Worm (Caenorhabditis elegans) whole organism, L4 larva: ENCODE measurements around the gene R09E10.8.

Experiments used
- F44E2.7 ChIP-seq: fragments of 200-800 bp; sonication (Bioruptor generic); IDR thresholded peaks from 2 replicates; pipeline ENCODE4 v2.1.2; 2022; ENCODE audit warnings: missing genetic modification characterization, missing compliant biosample characterization
- F49E8.2 ChIP-seq: sonication (generic microtip); optimal IDR thresholded peaks from 2 replicates; lab custom pipeline; 2016; ENCODE audit warnings: missing compliant biosample characterization, mild to moderate bottlenecking, missing genetic modification characterization, borderline replicate concordance
- Y105C5A.15 ChIP-seq: fragments of 200-800 bp; sonication (Bioruptor generic); IDR thresholded peaks from 2 replicates; pipeline ENCODE4 v1.3.6; 2022; ENCODE audit warnings: missing genetic modification characterization, missing compliant biosample characterization
- Y5F2A.4 ChIP-seq: fragments of 200-800 bp; sonication (Bioruptor generic); optimal IDR thresholded peaks from 2 replicates; lab custom pipeline; 2018; ENCODE audit warnings: mild to moderate bottlenecking, missing genetic modification characterization, missing compliant biosample characterization
- ZK337.2 ChIP-seq: fragments of 200-800 bp; sonication (Bioruptor generic); IDR thresholded peaks from 2 replicates; pipeline ENCODE4 v1.3.6; 2022; ENCODE audit warnings: missing genetic modification reagents, missing genetic modification characterization, missing compliant biosample characterization
- ZK546.5 ChIP-seq, 2 experiments: sonication (generic microtip); optimal IDR thresholded peaks; 2 replicates each; lab custom pipeline; 2017; ENCODE audit warnings: missing biosample characterization in 2 of 2, missing genetic modification characterization in 2 of 2
- aha-1 ChIP-seq: fragments of 150-350 bp; peaks from one replicate; lab custom pipeline; 2014; ENCODE audit warnings: missing biosample characterization, missing genetic modification characterization
- ceh-28 ChIP-seq: fragments of 150-350 bp; optimal IDR thresholded peaks from 2 replicates; lab custom pipeline; 2014; ENCODE audit warnings: missing biosample characterization, missing genetic modification reagents, missing genetic modification characterization
- ceh-44 ChIP-seq: fragments of 200-800 bp; sonication (Bioruptor generic); IDR thresholded peaks from 2 replicates; pipeline ENCODE4 v1.3.6; 2022; ENCODE audit warnings: missing genetic modification reagents, missing genetic modification characterization, missing compliant biosample characterization
- ceh-62 ChIP-seq: sonication (generic microtip); optimal IDR thresholded peaks from 2 replicates; lab custom pipeline; 2017; ENCODE audit warnings: missing biosample characterization, missing genetic modification characterization
- ceh-82 ChIP-seq: sonication (generic microtip); optimal IDR thresholded peaks from 2 replicates; lab custom pipeline; 2017; ENCODE audit warnings: missing biosample characterization, missing genetic modification characterization
- ctbp-1 ChIP-seq: fragments of 200-800 bp; sonication (Bioruptor generic); IDR thresholded peaks from 2 replicates; pipeline ENCODE4 v1.3.6; 2022; ENCODE audit warnings: missing genetic modification reagents, missing genetic modification characterization, missing compliant biosample characterization
- daf-16 ChIP-seq, 3 experiments: sonication (generic microtip); optimal IDR thresholded peaks; 2 replicates each; lab custom pipeline; 2016 to 2017; ENCODE audit warnings: missing genetic modification characterization in 3 of 3, missing genetic modification reagents in 3 of 3, mild to moderate bottlenecking in 2 of 3, missing compliant biosample characterization in 2 of 3, missing biosample characterization in 1 of 3, moderate library complexity in 1 of 3
- dmd-9 ChIP-seq: fragments of 200-800 bp; sonication (Bioruptor generic); IDR thresholded peaks from 2 replicates; pipeline ENCODE4 v1.3.6; 2022; ENCODE audit warnings: missing genetic modification reagents, missing genetic modification characterization, missing compliant biosample characterization
- duxl-1 ChIP-seq: sonication (generic microtip); optimal IDR thresholded peaks from 2 replicates; lab custom pipeline; 2016; ENCODE audit warnings: mild to moderate bottlenecking, missing genetic modification characterization, moderate library complexity, missing compliant biosample characterization; ENCODE audit not compliant: poor library complexity
- dve-1 ChIP-seq: sonication (generic microtip); optimal IDR thresholded peaks from 2 replicates; lab custom pipeline; 2017; ENCODE audit warnings: antibody characterized with exemption, mild to moderate bottlenecking, missing genetic modification characterization, missing compliant biosample characterization; ENCODE audit not compliant: insufficient read depth
- fkh-10 ChIP-seq: fragments of 150-350 bp; optimal IDR thresholded peaks from 2 replicates; lab custom pipeline; 2014; ENCODE audit warnings: missing biosample characterization, missing genetic modification reagents, missing genetic modification characterization
- hif-1 ChIP-seq, 2 experiments: sonication (generic microtip); optimal IDR thresholded peaks; 2 replicates each; lab custom pipeline; 2016 to 2017; ENCODE audit warnings: missing compliant biosample characterization in 2 of 2, missing genetic modification characterization in 2 of 2, missing genetic modification reagents in 2 of 2, missing genotype in 2 of 2, mild to moderate bottlenecking in 1 of 2
- hlh-11 ChIP-seq: fragments of 200-800 bp; sonication (Bioruptor generic); optimal IDR thresholded peaks from 2 replicates; lab custom pipeline; 2018; ENCODE audit warnings: mild to moderate bottlenecking, missing genetic modification characterization, missing compliant biosample characterization
- hmg-1.1 ChIP-seq: fragments of 200-800 bp; sonication (Bioruptor generic); IDR thresholded peaks from 2 replicates; pipeline ENCODE4 v1.3.6; 2022; ENCODE audit warnings: missing genetic modification reagents, missing genetic modification characterization, missing compliant biosample characterization
- lin-15B ChIP-seq: fragments of 150-350 bp; sonication (generic microtip); optimal IDR thresholded peaks from 3 replicates; lab custom pipeline; 2014; ENCODE audit warnings: missing biosample characterization, missing genetic modification characterization
- lin-29 ChIP-seq: fragments of 200-800 bp; sonication (Bioruptor generic); IDR thresholded peaks from 2 replicates; pipeline ENCODE4 v1.3.6; 2022; ENCODE audit warnings: missing genetic modification reagents, missing genetic modification characterization, missing compliant biosample characterization
- lir-3 ChIP-seq: sonication (generic microtip); optimal IDR thresholded peaks from 2 replicates; lab custom pipeline; 2016; ENCODE audit warnings: mild to moderate bottlenecking, missing genetic modification characterization, missing compliant biosample characterization
- lsy-2 ChIP-seq, 2 experiments: fragments of 150-350 bp in 1 of 2; sonication (generic microtip) in 1 of 2; optimal IDR thresholded peaks; 2 replicates each; lab custom pipeline; 2014 to 2017; ENCODE audit warnings: missing biosample characterization in 2 of 2, missing genetic modification characterization in 2 of 2
- mdl-1 ChIP-seq, 2 experiments: fragments of 150-350 bp in 1 of 2; sonication (generic microtip) in 1 of 2; optimal IDR thresholded peaks; 2 replicates each; lab custom pipeline; 2014 to 2017; ENCODE audit warnings: missing biosample characterization in 2 of 2, missing genetic modification characterization in 2 of 2
- mep-1 ChIP-seq: fragments of 150-350 bp; sonication (generic microtip); optimal IDR thresholded peaks from 3 replicates; lab custom pipeline; 2014; ENCODE audit warnings: missing biosample characterization, missing genetic modification characterization
- mes-2 ChIP-seq: sonication (generic microtip); optimal IDR thresholded peaks from 2 replicates; lab custom pipeline; 2016; ENCODE audit warnings: missing genotype, mild to moderate bottlenecking, missing genetic modification characterization, missing compliant biosample characterization; ENCODE audit not compliant: poor library complexity, severe bottlenecking
- nhr-10 ChIP-seq: fragments of 150-350 bp; optimal IDR thresholded peaks from 2 replicates; lab custom pipeline; 2014; ENCODE audit warnings: missing biosample characterization, missing genetic modification characterization
- nhr-102 ChIP-seq: sonication (generic microtip); optimal IDR thresholded peaks from 2 replicates; lab custom pipeline; 2016; ENCODE audit warnings: mild to moderate bottlenecking, missing genetic modification characterization, moderate library complexity, missing compliant biosample characterization
- nhr-11 ChIP-seq: fragments of 150-350 bp; optimal IDR thresholded peaks from 2 replicates; lab custom pipeline; 2014; ENCODE audit warnings: missing biosample characterization, missing genetic modification characterization
- nhr-237 ChIP-seq: sonication (generic microtip); optimal IDR thresholded peaks from 2 replicates; lab custom pipeline; 2017; ENCODE audit warnings: missing biosample characterization, missing genetic modification characterization
- nhr-76 ChIP-seq: fragments of 150-350 bp; optimal IDR thresholded peaks from 2 replicates; lab custom pipeline; 2014; ENCODE audit warnings: missing biosample characterization, missing genetic modification characterization
- pha-4 ChIP-seq, 2 experiments: fragments of 150-350 bp in 1 of 2; fragments of 200-800 bp in 1 of 2; sonication (Bioruptor generic) in 1 of 2; IDR thresholded peaks in 1 of 2; optimal IDR thresholded peaks in 1 of 2; 2 replicates each; pipeline versions ENCODE4 v1.3.6 to Lab custom; 2014 to 2022; ENCODE audit warnings: missing genetic modification characterization in 2 of 2, missing genetic modification reagents in 2 of 2, missing biosample characterization in 1 of 2, missing compliant biosample characterization in 1 of 2
- pqm-1 ChIP-seq: sonication (generic microtip); optimal IDR thresholded peaks from 2 replicates; lab custom pipeline; 2017; ENCODE audit warnings: missing biosample characterization, missing genetic modification characterization
- rbr-2 ChIP-seq: sonication (generic microtip); optimal IDR thresholded peaks from 2 replicates; lab custom pipeline; 2016; ENCODE audit warnings: missing genotype, missing genetic modification characterization, missing compliant biosample characterization
- set-16 ChIP-seq: fragments of 200-800 bp; sonication (Bioruptor generic); IDR thresholded peaks from 2 replicates; pipeline ENCODE4 v1.3.6; 2022; ENCODE audit warnings: missing genetic modification reagents, missing genetic modification characterization, missing compliant biosample characterization
- skn-1 ChIP-seq: fragments of 150-350 bp; optimal IDR thresholded peaks from 2 replicates; lab custom pipeline; 2014; ENCODE audit warnings: missing biosample characterization, missing genetic modification characterization
- snpc-1.2 ChIP-seq: fragments of 200-800 bp; sonication (Bioruptor generic); IDR thresholded peaks from 2 replicates; pipeline ENCODE4 v1.3.6; 2022; ENCODE audit warnings: missing genetic modification reagents, missing genetic modification characterization, missing compliant biosample characterization
- tag-97 ChIP-seq: fragments of 200-800 bp; sonication (Bioruptor generic); IDR thresholded peaks from 2 replicates; pipeline ENCODE4 v1.3.6; 2022; ENCODE audit warnings: missing genetic modification characterization, missing compliant biosample characterization
- unc-62 ChIP-seq, 3 experiments: fragments of 150-350 bp in 1 of 3; sonication (generic microtip); optimal IDR thresholded peaks in 2 of 3; peaks in 1 of 3; 1 replicate in 1 of 3; 2 replicates in 2 of 3; lab custom pipeline; 2014 to 2017; ENCODE audit warnings: missing biosample characterization in 3 of 3, missing genetic modification characterization in 3 of 3, missing genetic modification reagents in 3 of 3, missing genotype in 1 of 3
- zip-2 ChIP-seq: fragments of 150-350 bp; optimal IDR thresholded peaks from 2 replicates; lab custom pipeline; 2014; ENCODE audit warnings: missing biosample characterization, missing genetic modification characterization
- ztf-7 ChIP-seq: fragments of 150-350 bp; optimal IDR thresholded peaks from 2 replicates; lab custom pipeline; 2014; ENCODE audit warnings: missing biosample characterization, missing genetic modification characterization

The R09E10.8 gene

ce11 chrIV:10345990-10346389 lies 35.8 kb upstream of the R09E10.8 start (continued):
- peak in 1 of 2 experiments; percentile 19 for TF ChIP-seq hif-1 (tag; optimal IDR thresholded peaks at IDR 0.05; lab: Kevin White, UChicago)
- 0 out of 2 replicates have a peak, but pooled peaks have one; percentile 14 for TF ChIP-seq ctbp-1
- peak; percentile 44 for TF ChIP-seq rbr-2 (tag; lab: Kevin White, UChicago)

ce11 chrIV:10345486-10345885 lies 35.3 kb upstream of the R09E10.8 start:
- TF ChIP-seq snpc-1.2 (GFP tag; lab: Robert Waterston, UW) (no peak), pha-4 (GFP tag; IDR thresholded peaks at IDR 0.05; lab: Robert Waterston, UW) (no peak), pha-4 (tag; optimal IDR thresholded peaks at IDR 0.05; lab: Kevin White, UChicago) (peak; percentile 56), aha-1 (tag; lab: Kevin White, UChicago) (peak; percentile 25), Y5F2A.4 (GFP tag; lab: Kevin White, UChicago) (no peak)

ce11 chrIV:10344621-10345020 lies 34.4 kb upstream of the R09E10.8 start:
- TF ChIP-seq lin-29 (GFP tag; lab: Robert Waterston, UW), result no peak
- TF ChIP-seq nhr-76, result no peak
- TF ChIP-seq unc-62 (GFP tag; optimal IDR thresholded peaks at IDR 0.05 in 1 of 2; lab: Kevin White, UChicago), result no peak
- TF ChIP-seq unc-62 (tag; optimal IDR thresholded peaks at IDR 0.05; lab: Kevin White, UChicago), result no peak
- TF ChIP-seq ctbp-1, result 0 out of 2 replicates have a peak, but pooled peaks have one; percentile 61
- no peak for TF ChIP-seq ZK546.5 (tag; optimal IDR thresholded peaks at IDR 0.05; lab: Kevin White, UChicago)
- no peak for TF ChIP-seq lir-3
- no peak for TF ChIP-seq ceh-44
- TF ChIP-seq nhr-102 (tag; lab: Kevin White, UChicago), result no peak
- TF ChIP-seq ZK337.2 (GFP tag; lab: Robert Waterston, UW), result no peak
- no peak for TF ChIP-seq dmd-9 (GFP tag; lab: Robert Waterston, UW)
- TF ChIP-seq mes-2 (tag; lab: Kevin White, UChicago), result no peak
- TF ChIP-seq ceh-62, result no peak
- TF ChIP-seq hlh-11 (tag; lab: Kevin White, UChicago), result peak; percentile 15
- TF ChIP-seq Y105C5A.15 (GFP tag; lab: Robert Waterston, UW), result no peak
- peak; percentile 29 for TF ChIP-seq aha-1 (tag; lab: Kevin White, UChicago)
- TF ChIP-seq nhr-10, result no peak
- TF ChIP-seq daf-16 (GFP tag; optimal IDR thresholded peaks at IDR 0.05; lab: Kevin White, UChicago), result peak in 1 of 2 experiments; percentile 24
- no peak for TF ChIP-seq daf-16 (tag; optimal IDR thresholded peaks at IDR 0.05; lab: Kevin White, UChicago)
- no peak for TF ChIP-seq ztf-7
- TF ChIP-seq skn-1 (tag; lab: Kevin White, UChicago), result no peak
- no peak for TF ChIP-seq F49E8.2 (tag; lab: Kevin White, UChicago)
- TF ChIP-seq nhr-11 (tag; lab: Kevin White, UChicago), result no peak
- TF ChIP-seq set-16 (GFP tag; lab: Robert Waterston, UW), result peak; percentile 13; the same call in 1 of the 2 replicates
- peak in 1 of 2 experiments; percentile 24 for TF ChIP-seq lsy-2 (tag; optimal IDR thresholded peaks at IDR 0.05; lab: Kevin White, UChicago)
- no peak for TF ChIP-seq tag-97
- TF ChIP-seq nhr-237 (tag; lab: Kevin White, UChicago), result no peak
- TF ChIP-seq F44E2.7 (GFP tag; lab: Robert Waterston, UW), result no peak
- TF ChIP-seq ceh-28 (tag; lab: Kevin White, UChicago), result peak; percentile 15
- TF ChIP-seq duxl-1, result no peak
- peak; percentile 55 for TF ChIP-seq rbr-2 (tag; lab: Kevin White, UChicago)
- no peak for TF ChIP-seq ceh-82 (tag; lab: Kevin White, UChicago)
- no peak for TF ChIP-seq zip-2 (tag; lab: Kevin White, UChicago)
- peak; percentile 47 for TF ChIP-seq mep-1 (tag; lab: Kevin White, UChicago)
- TF ChIP-seq mdl-1 (tag; optimal IDR thresholded peaks at IDR 0.05; lab: Kevin White, UChicago), result no peak
- TF ChIP-seq pqm-1 (tag; lab: Kevin White, UChicago), result no peak
- TF ChIP-seq hmg-1.1 (GFP tag; lab: Robert Waterston, UW), result peak; percentile 55
- no peak for TF ChIP-seq dve-1 (tag; lab: Kevin White, UChicago)
- TF ChIP-seq fkh-10 (GFP tag; lab: Kevin White, UChicago), result peak; percentile 39
- no peak for TF ChIP-seq lin-15B (tag; lab: Kevin White, UChicago)
